Worm (Caenorhabditis elegans) whole organism, dauer: ENCODE results near the gene Y73C8C.8.

Experiments
- unc-62 ChIP-seq: sonication (generic microtip); optimal IDR thresholded peaks from 2 replicates; lab custom pipeline; 2017; ENCODE audit warnings: missing biosample characterization, missing genetic modification reagents, missing genetic modification characterization

The Y73C8C.8 gene

DNA sequence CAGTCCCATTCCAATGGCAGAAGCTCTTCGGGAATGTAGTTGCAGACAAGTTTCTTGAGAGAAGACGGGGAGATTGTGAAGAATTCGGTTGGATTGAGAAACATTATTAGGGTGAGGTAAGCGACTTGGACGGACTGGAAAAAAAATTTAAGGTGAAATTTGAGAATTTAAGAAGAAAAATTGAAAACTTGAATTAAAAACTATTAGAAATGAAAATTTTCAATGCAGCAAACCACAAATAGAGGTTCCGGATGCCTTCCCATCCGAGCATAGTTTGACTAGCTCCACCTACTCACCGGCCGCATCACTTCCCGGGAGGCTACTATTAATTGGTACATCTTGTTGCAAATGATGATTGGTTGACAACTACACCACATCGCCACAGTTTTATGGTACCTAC, at the start of gene Y73C8C.8:
Gene Y73C8C.8 (minus strand): TSS at position 101 of the 400 bp plus-strand sequence.
- no peak for TF ChIP-seq unc-62 (GFP tag; lab: Kevin White, UChicago)

DNA sequence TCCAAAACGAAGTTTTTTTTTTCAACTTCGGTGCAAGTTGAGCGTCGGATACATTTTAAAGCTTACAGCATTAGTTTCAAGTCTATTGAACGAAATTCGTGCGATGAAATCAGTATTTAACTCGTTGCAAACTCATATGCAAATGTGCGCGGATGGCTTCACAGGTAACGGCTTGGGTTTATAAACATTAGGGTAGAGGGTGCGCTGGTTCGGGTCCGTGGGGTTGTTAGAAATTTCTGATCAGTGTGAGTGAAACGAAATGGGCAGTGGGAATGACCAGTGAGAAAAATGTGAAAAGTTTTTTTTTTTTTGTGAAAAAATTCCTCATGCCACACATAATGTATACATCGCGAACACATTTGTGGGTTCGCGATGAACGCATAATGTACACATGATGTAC, 49.5 kb upstream of the Y73C8C.8 start:
- no peak for TF ChIP-seq unc-62 (GFP tag; lab: Kevin White, UChicago)

DNA sequence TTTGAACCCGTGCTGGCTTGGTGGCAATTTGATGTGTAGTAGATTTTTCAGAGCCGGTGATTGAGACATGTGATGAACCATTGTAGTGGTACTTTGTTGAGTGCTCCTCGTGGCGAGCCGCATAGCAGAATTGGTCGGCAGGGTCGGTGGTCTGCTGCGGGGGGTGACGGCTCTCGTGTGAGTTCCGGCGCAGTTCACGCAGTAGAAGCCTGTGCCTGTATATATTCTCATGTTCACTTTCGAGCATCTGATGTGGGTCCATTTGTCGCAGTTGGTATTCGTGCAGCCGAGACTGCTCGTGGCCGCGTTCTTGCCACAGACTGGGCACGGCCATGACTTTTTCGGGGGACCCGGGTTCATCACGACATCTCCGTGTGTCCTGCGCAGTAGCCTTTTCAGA, 48.6 kb upstream of the Y73C8C.8 start:
- TF ChIP-seq unc-62 (GFP tag; lab: Kevin White, UChicago) = no peak

DNA sequence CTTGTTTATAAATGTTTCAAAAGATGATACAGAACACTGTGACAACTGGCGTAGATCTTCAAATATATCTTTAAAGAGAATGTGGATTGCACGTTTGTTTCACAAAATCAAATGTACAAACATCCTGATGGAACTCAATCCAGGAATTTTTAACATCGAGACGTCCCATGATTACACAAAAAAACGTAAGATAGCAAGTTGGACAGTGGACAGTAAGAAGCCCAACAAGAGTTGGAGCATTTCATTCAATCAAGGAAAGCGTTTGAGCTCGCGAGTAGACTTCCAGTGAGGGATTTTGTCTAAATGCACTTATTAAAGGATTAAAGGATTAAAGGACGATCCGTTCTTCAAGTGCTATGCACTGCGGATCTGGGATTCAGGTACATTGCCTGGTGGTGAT, 45.6 kb upstream of the Y73C8C.8 start, which contains the start of gene C36C5.12:
Gene C36C5.12 (minus strand): TSS at position 101 of the 400 bp plus-strand sequence.
- no peak for TF ChIP-seq unc-62 (GFP tag; lab: Kevin White, UChicago)

DNA sequence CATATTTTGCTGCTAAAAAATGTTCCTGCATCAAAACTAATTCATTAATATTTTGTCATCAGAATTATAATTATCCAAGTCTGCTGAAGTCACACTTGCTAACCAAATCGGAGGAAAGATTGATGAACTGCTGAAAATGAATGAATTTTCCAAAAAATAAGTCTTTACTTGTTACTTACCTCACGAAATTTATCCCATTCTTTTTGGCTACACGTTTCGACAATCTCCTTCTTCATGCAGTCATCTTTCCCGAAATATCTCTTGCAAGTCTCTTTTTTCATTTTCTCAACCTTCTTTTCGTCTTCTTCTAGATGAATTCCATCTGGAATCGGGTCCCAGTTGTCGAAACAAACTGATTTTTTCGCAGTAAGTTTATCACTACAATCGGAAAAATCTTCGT, 44.7 kb upstream of the Y73C8C.8 start:
- no peak for TF ChIP-seq unc-62 (GFP tag; lab: Kevin White, UChicago)

DNA sequence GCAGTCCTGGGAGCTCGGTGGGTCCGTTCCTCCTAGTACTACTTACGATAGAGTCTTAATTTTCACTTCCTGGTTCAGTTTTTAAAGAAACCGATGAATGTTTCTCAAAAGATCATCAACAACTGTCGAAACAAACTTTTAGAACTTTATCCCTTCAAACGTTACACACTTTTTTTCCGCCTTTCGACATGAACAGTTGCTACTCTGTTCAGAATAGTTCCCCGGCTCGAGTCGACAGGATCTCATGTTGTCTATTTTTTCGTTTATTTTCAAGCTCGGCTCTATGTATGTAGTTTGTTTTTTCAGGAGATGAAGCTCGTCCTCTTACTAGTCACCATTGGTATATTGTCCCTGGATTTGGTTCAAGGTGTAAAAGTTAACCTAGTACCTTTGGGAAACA, 43.1 kb upstream of the Y73C8C.8 start, which contains the start of gene exh-1:
Gene exh-1 (plus strand): TSS at position 301 of the 400 bp plus-strand sequence.
- TF ChIP-seq unc-62 (GFP tag; lab: Kevin White, UChicago) = no peak

DNA sequence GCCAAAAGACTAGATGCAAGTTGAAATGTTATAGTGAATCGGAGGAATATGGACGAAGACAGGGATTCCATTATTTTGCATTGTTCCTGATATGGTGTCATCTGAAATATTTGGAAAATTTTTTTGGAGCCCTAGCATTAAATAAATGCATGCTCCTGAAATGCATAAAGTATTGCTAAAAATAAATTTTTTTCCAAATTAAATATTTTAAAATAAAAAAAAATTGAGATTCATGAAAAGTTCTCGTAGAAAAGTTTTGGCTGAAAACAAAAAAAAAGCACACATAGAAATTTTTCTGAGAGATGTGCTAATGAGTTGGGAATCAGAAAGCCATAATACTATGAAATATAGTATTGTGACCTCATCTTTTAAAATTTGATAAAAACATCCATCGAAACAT, 41.4 kb upstream of the Y73C8C.8 start, which contains the start of gene srab-7:
Gene srab-7 (minus strand): TSS at position 101 of the 400 bp plus-strand sequence.
- no peak for TF ChIP-seq unc-62 (GFP tag; lab: Kevin White, UChicago)

DNA sequence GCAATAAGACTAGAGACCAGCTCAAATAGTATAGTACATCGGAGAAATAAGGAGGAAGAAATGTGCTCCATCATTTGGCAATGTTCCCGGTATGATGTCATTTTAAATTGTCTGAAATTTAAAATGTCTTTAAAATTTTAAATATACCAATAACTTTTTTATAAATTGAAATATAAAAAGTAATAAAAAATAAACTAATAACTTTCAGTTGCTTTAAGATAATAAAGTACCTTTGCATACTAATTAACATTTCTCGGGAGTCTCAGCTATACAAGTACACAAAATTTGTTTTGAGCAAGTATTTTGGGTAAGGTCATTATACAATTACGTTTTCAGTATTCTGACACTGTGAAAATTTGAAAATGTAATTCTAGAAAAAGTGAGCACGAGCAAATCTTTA, 38.2 kb upstream of the Y73C8C.8 start, which contains the start of gene srab-6:
Gene srab-6 (minus strand): TSS at position 101 of the 400 bp plus-strand sequence.
- no peak for TF ChIP-seq unc-62 (GFP tag; lab: Kevin White, UChicago)

DNA sequence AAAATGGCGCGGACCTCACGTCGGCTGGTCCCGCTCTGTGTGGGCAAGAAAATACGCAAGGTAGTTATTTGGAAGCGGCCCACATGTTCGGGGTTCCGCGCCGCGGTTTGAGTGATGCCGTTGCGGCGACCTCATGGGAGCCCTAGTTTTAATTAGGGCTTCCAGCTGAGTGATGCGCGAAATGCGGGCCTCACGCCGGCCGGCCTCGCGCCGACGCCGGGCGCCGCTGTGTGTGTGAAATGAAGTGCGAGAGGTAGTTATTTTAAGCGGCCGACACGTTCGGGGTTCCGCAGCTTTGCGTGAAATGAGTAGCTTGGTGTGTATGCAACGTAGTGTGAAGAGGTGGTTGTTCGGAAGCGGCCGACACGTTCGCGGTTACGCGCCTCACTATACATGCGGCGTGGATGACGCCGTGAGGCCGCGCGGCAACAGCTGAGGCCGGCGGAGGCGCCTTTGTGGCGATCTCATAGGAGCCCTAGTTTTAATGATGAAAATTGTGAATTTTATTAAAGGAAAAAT, 36.3 kb upstream of the Y73C8C.8 start:
- no peak for TF ChIP-seq unc-62 (GFP tag; lab: Kevin White, UChicago)

DNA sequence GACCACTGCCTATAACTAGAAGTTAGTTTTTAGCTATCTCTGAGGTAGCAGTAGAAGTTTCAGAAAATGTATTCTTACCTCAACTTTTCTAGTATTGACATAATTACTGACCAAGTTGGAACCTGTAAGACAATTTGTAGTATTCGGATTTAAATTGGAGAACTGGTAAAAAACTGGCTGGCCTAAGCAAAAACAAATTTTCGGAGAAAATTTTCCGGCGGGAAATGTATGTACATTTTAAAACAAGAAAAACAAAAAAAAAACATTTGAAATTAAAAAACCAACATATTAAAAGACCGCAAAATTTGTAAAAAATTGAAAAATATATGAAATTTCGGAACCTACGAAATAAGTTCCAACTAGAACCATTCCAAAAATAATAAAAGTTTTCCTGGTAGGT, 33.3 kb upstream of the Y73C8C.8 start, which contains the start of gene srab-11:
Gene srab-11 (minus strand): TSS at position 101 of the 400 bp plus-strand sequence.
- TF ChIP-seq unc-62 (GFP tag; lab: Kevin White, UChicago) = no peak

DNA sequence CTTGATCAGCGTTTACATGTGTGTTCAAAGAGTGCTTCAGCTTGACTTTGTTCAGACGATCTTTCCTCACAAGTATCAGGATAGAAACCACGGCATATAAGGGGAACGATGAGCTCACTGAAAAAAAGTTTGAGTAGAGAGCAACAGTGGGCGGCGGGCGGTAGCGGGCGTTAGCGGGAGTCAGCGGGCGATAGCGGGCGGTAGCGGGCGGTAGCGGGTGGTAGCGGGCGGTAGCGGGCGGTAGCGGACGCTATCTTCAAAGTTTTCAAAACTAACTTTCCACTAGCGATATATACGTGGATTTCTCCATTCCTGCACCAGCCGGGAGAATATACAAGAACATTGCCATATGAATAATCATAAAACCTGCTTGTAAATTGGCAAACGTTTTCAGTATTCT, 31.6 kb upstream of the Y73C8C.8 start:
- TF ChIP-seq unc-62 (GFP tag; lab: Kevin White, UChicago) = no peak

DNA sequence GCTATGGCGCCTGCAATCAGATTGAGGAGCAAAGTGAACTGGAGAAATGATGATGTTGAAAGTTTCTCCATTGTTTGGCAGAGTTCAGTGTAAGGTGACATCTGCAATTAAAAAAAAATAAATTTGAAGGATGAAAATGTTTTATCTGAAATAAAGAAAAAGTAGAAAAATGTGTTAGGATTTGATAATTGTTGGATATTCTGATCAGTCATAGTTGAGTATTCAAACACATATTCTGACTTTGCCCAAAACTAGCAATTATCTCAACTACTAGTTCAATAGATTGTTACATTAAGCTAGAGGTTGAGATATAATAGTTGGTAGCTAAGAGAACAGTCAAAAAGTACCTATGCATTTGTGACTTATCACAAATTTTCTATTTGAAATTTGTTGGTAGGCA, 30.8 kb upstream of the Y73C8C.8 start, which contains the start of gene srab-10:
Gene srab-10 (minus strand): TSS at position 101 of the 400 bp plus-strand sequence.
- TF ChIP-seq unc-62 (GFP tag; lab: Kevin White, UChicago) = no peak

DNA sequence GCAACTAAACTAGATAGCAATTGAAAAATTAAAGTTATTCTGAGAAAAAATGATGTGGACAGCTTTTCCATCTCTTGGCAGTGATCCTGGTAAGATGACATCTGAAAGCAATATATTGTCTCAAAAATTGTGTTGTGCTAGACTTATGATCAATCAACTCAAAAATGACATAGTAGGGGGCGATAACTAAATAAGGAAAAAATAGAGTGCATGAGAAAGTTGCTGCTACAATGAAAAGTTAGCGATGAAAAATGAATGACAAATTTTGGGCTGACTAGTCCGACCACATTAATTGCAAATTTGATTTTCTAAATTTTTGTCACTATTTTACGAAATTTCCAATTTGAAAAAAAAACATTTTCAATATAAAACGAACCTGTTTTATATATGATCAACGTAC, 27.5 kb upstream of the Y73C8C.8 start, which contains the start of gene srab-9:
Gene srab-9 (minus strand): TSS at position 101 of the 400 bp plus-strand sequence.
- TF ChIP-seq unc-62 (GFP tag; lab: Kevin White, UChicago) = no peak

DNA sequence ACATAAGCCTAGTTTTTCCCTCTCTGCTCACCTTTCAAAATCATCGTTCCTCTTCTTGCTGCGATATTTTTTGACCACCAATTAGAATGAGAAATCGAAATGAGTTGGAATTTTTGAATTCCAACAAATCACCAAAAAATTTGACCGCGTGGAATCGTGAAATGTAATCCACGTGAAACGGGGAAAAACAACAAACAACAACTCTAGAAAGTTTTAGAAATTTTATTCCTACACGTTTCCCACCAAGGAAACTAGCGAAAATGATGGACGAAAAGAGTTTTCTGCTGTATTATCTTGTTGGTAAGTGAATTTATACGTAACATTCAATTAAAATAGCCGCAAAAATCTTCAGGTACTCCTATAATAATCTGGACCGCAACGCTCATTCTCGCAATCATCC, 24.8 kb upstream of the Y73C8C.8 start, which contains the start of the genes irld-3 and F02C9.1:
Gene irld-3 (minus strand): TSS at position 101 of the 400 bp plus-strand sequence.
Gene F02C9.1 (plus strand): TSS at position 216 of the 400 bp plus-strand sequence.
- no peak for TF ChIP-seq unc-62 (GFP tag; lab: Kevin White, UChicago)

DNA sequence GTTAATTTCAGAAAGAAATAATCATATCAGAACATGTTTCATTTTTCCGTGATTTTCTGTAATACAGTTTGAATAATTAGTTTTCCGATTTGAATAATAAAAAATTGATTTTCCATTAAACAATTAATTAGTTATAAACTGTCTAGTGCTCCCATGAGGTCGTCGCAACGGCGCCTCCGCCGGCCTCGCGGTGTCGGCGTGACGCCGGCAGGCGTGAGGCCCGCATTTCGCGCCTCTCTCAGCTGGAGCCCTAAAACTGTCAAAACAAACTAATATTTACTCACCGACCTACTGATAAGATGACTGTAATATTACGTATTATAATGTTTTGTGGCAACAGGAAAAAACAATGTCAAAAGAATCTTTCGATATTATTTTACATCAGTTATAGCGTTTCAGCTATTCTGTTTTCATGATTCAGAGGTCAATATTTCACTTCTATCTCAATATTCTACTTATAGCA, 19.7 kb upstream of the Y73C8C.8 start, which contains the start of gene F02C9.2:
Gene F02C9.2 (plus strand): TSS at position 413 of the 463 bp plus-strand sequence.
- TF ChIP-seq unc-62 (GFP tag; lab: Kevin White, UChicago) = no peak

DNA sequence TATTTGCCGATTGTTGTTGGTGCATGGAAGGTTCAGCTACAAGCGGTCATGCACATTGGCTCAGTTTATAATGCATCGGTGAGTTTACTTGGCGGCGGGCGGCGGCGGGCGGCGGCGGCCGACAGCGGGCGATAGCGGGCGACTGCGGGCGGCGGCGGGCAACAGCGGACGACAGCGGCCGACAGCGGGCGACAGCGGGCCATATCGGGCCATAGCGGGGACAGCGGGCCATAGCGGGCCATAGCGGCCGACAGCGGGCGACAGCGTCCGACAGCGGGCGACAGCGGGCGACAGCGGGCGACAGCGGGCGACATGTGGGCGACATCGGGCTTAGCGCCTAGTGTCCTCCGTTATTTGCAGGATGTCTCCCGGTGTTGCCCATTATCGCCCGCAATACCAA, 18.5 kb upstream of the Y73C8C.8 start:
- TF ChIP-seq unc-62 (GFP tag; lab: Kevin White, UChicago) = no peak

DNA sequence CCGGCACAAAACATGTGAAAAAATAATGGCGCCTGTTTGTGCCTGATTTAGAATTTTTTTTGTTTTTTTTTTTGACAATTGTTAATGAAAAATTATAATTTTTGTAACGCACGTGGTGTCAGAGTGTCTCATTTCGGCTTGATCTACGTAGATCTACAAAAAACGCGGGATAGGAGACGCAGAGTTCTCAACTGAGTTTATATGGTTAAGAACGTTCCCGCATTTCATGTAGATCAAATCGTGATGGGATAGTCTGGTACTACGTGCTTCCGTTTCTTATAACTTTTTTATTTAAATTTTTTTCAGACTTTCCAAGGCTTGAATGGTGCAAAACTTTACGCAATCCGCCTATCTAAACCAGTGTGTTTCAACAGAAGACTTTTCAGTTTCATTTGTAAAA, 15.2 kb upstream of the Y73C8C.8 start, which contains the start of gene tat-6:
Gene tat-6 (plus strand): TSS at position 301 of the 400 bp plus-strand sequence.
- TF ChIP-seq unc-62 (GFP tag; lab: Kevin White, UChicago) = no peak
